Fruit fly (Drosophila melanogaster) whole organism, embryonic: Measurements from ENCODE around the gene spn-B.

Source experiments
- Antp ChIP-seq: fragments of 200-800 bp; sonication (Bioruptor generic); optimal IDR thresholded peaks from 3 replicates; lab custom pipeline; 2016; ENCODE audit warnings: missing biosample characterization, missing genetic modification characterization
- Atf3 ChIP-seq: fragments of 200-800 bp; sonication (Bioruptor generic); optimal IDR thresholded peaks from 3 replicates; lab custom pipeline; 2016; ENCODE audit warnings: missing biosample characterization, missing genetic modification characterization
- Bgb ChIP-seq: fragments of 200-800 bp; sonication (Bioruptor generic); IDR thresholded peaks from 2 replicates; pipeline ENCODE4 v1.3.6; 2022; ENCODE audit warnings: missing biosample characterization, missing genetic modification characterization; ENCODE audit not compliant: partially characterized antibody
- CG12942 ChIP-seq: fragments of 200-800 bp; sonication (Bioruptor generic); optimal IDR thresholded peaks from 3 replicates; lab custom pipeline; 2016; ENCODE audit warnings: missing biosample characterization, missing genetic modification characterization
- CG13296 ChIP-seq: fragments of 200-800 bp; sonication (Bioruptor generic); optimal IDR thresholded peaks from 3 replicates; lab custom pipeline; 2018; ENCODE audit warnings: missing biosample characterization, mild to moderate bottlenecking, missing genetic modification characterization
- CG14014 ChIP-seq: fragments of 200-800 bp; sonication (Bioruptor generic); IDR thresholded peaks from 2 replicates; pipeline ENCODE4 v1.3.6; 2022; ENCODE audit warnings: missing biosample characterization, missing genetic modification characterization
- CG15601 ChIP-seq: fragments of 200-800 bp; sonication (Bioruptor generic); optimal IDR thresholded peaks from 3 replicates; lab custom pipeline; 2019; ENCODE audit warnings: missing biosample characterization, mild to moderate bottlenecking, missing genetic modification characterization, moderate library complexity
- CG17912 ChIP-seq: fragments of 200-800 bp; sonication (Bioruptor generic); optimal IDR thresholded peaks from 2 replicates; lab custom pipeline; 2018; ENCODE audit warnings: missing biosample characterization, mild to moderate bottlenecking, missing genetic modification characterization
- CG18764 ChIP-seq: fragments of 200-800 bp; sonication (Bioruptor generic); optimal IDR thresholded peaks from 3 replicates; lab custom pipeline; 2016; ENCODE audit warnings: missing biosample characterization, missing genetic modification characterization
- CG2116 ChIP-seq: fragments of 200-800 bp; sonication (Bioruptor generic); optimal IDR thresholded peaks from 3 replicates; lab custom pipeline; 2018; ENCODE audit warnings: missing biosample characterization, mild to moderate bottlenecking, missing genetic modification characterization
- CG3407 ChIP-seq: fragments of 200-800 bp; sonication (Bioruptor generic); optimal IDR thresholded peaks from 2 replicates; lab custom pipeline; 2018; ENCODE audit warnings: missing biosample characterization, mild to moderate bottlenecking, missing genetic modification characterization
- CG42726 ChIP-seq: fragments of 200-800 bp; sonication (Bioruptor generic); IDR thresholded peaks from 2 replicates; pipeline ENCODE4 v1.3.6; 2022; ENCODE audit warnings: missing biosample characterization, missing genetic modification characterization; ENCODE audit not compliant: partially characterized antibody
- CG6272 ChIP-seq: fragments of 200-800 bp; sonication (Bioruptor generic); IDR thresholded peaks from 2 replicates; pipeline ENCODE4 v1.3.6; 2022; ENCODE audit warnings: missing biosample characterization, missing genetic modification characterization
- CG7556 ChIP-seq: fragments of 200-800 bp; sonication (Bioruptor generic); optimal IDR thresholded peaks from 2 replicates; lab custom pipeline; 2017; ENCODE audit warnings: missing biosample characterization, mild to moderate bottlenecking, missing genetic modification characterization
- CG7928 ChIP-seq: fragments of 200-800 bp; sonication (Bioruptor generic); optimal IDR thresholded peaks from 2 replicates; lab custom pipeline; 2017; ENCODE audit warnings: missing biosample characterization, mild to moderate bottlenecking, missing genetic modification characterization
- CG7987 ChIP-seq: fragments of 200-800 bp; sonication (Bioruptor generic); optimal IDR thresholded peaks from 2 replicates; lab custom pipeline; 2018; ENCODE audit warnings: missing biosample characterization, mild to moderate bottlenecking, missing genetic modification characterization, moderate library complexity
- CG8089 ChIP-seq: fragments of 200-800 bp; sonication (Bioruptor generic); optimal IDR thresholded peaks from 3 replicates; lab custom pipeline; 2016; ENCODE audit warnings: missing biosample characterization, missing genetic modification characterization
- CG9932 ChIP-seq: fragments of 200-800 bp; sonication (Bioruptor generic); IDR thresholded peaks from 2 replicates; pipeline ENCODE4 v1.3.6; 2022; ENCODE audit warnings: missing biosample characterization, missing genetic modification characterization
- D19B ChIP-seq: fragments of 200-800 bp; sonication (Bioruptor generic); optimal IDR thresholded peaks from 2 replicates; lab custom pipeline; 2017; ENCODE audit warnings: missing biosample characterization, mild to moderate bottlenecking, missing genetic modification characterization
- Dfd ChIP-seq, 2 experiments: fragments of >200 bp; optimal IDR thresholded peaks; 2 replicates each; lab custom pipeline; 2017; ENCODE audit warnings: missing biosample characterization in 2 of 2, missing genetic modification characterization in 2 of 2
- Hsf ChIP-seq: fragments of 200-800 bp; sonication (Bioruptor generic); optimal IDR thresholded peaks from 3 replicates; lab custom pipeline; 2016; ENCODE audit warnings: missing biosample characterization, missing genetic modification characterization
- Lhr ChIP-seq: fragments of 200-800 bp; sonication (Bioruptor generic); optimal IDR thresholded peaks from 3 replicates; lab custom pipeline; 2017; ENCODE audit warnings: mild to moderate bottlenecking, missing biosample characterization, missing genetic modification reagents, missing genetic modification characterization
- MTF-1 ChIP-seq: fragments of 200-800 bp; sonication (Bioruptor generic); optimal IDR thresholded peaks from 2 replicates; lab custom pipeline; 2018; ENCODE audit warnings: missing biosample characterization, mild to moderate bottlenecking, missing genetic modification characterization, borderline replicate concordance
- Mes4 ChIP-seq: fragments of 200-800 bp; sonication (Bioruptor generic); optimal IDR thresholded peaks from 2 replicates; lab custom pipeline; 2016; ENCODE audit warnings: missing biosample characterization, missing genetic modification characterization
- NFAT ChIP-seq: fragments of 200-800 bp; sonication (Bioruptor generic); IDR thresholded peaks from 2 replicates; pipeline ENCODE4 v1.3.6; 2022; ENCODE audit warnings: missing biosample characterization, missing genetic modification characterization
- Optix ChIP-seq: fragments of 200-800 bp; sonication (Bioruptor generic); IDR thresholded peaks from 3 replicates; pipeline ENCODE4 v1.3.6; 2022; ENCODE audit warnings: missing biosample characterization, missing genetic modification characterization
- Ravus ChIP-seq: fragments of 200-800 bp; sonication (Bioruptor generic); IDR thresholded peaks from 2 replicates; pipeline ENCODE4 v1.3.6; 2022; ENCODE audit warnings: missing biosample characterization, missing genetic modification characterization
- Sry-δ ChIP-seq: fragments of 200-800 bp; sonication (Bioruptor generic); optimal IDR thresholded peaks from 2 replicates; lab custom pipeline; 2016; ENCODE audit warnings: missing biosample characterization, missing genetic modification characterization
- Tbp ChIP-seq: fragments of >200 bp; optimal IDR thresholded peaks from 2 replicates; lab custom pipeline; 2018; ENCODE audit warnings: missing biosample characterization, missing genetic modification characterization
- ato ChIP-seq: fragments of 200-800 bp; sonication (Bioruptor generic); IDR thresholded peaks from 2 replicates; pipeline ENCODE4 v1.3.6; 2022; ENCODE audit warnings: missing biosample characterization, missing genetic modification characterization; ENCODE audit not compliant: partially characterized antibody
- az2 ChIP-seq: fragments of 200-800 bp; sonication (Bioruptor generic); optimal IDR thresholded peaks from 3 replicates; lab custom pipeline; 2016; ENCODE audit warnings: missing biosample characterization, missing genetic modification characterization
- caup ChIP-seq: fragments of 200-800 bp; sonication (Bioruptor generic); optimal IDR thresholded peaks from 3 replicates; lab custom pipeline; 2017; ENCODE audit warnings: missing biosample characterization, mild to moderate bottlenecking, missing genetic modification characterization, moderate library complexity; ENCODE audit not compliant: severe bottlenecking
- cg ChIP-seq: fragments of 200-800 bp; sonication (Bioruptor generic); optimal IDR thresholded peaks from 3 replicates; lab custom pipeline; 2019; ENCODE audit warnings: missing biosample characterization, mild to moderate bottlenecking, missing genetic modification characterization, moderate library complexity
- ci ChIP-seq: fragments of 200-800 bp; sonication (Bioruptor generic); IDR thresholded peaks from 3 replicates; pipeline ENCODE4 v1.3.6; 2022; ENCODE audit warnings: missing biosample characterization, missing genetic modification characterization
- dpn ChIP-seq, 2 experiments: fragments of 200-800 bp; sonication (Bioruptor generic); optimal IDR thresholded peaks; 3 replicates each; lab custom pipeline; 2016; ENCODE audit warnings: missing biosample characterization in 2 of 2, missing genetic modification characterization in 2 of 2
- eve ChIP-seq, 2 experiments: fragments of >200 bp; optimal IDR thresholded peaks; 2 replicates each; lab custom pipeline; 2017; ENCODE audit warnings: missing biosample characterization in 2 of 2, missing genetic modification characterization in 2 of 2
- gcm2 ChIP-seq: fragments of 200-800 bp; sonication (Bioruptor generic); optimal IDR thresholded peaks from 2 replicates; lab custom pipeline; 2016; ENCODE audit warnings: missing biosample characterization, missing genetic modification characterization
- inv ChIP-seq: fragments of 200-800 bp; sonication (Bioruptor generic); IDR thresholded peaks from 2 replicates; pipeline ENCODE4 v1.3.6; 2022; ENCODE audit warnings: missing biosample characterization, missing genetic modification characterization; ENCODE audit not compliant: partially characterized antibody
- jigr1 ChIP-seq: fragments of 200-800 bp; sonication (Bioruptor generic); IDR thresholded peaks from 3 replicates; pipeline ENCODE4 v1.3.6; 2022; ENCODE audit warnings: missing biosample characterization, missing genetic modification characterization
- lab ChIP-seq: fragments of 200-800 bp; sonication (Bioruptor generic); optimal IDR thresholded peaks from 3 replicates; lab custom pipeline; 2017; ENCODE audit warnings: missing biosample characterization, missing genetic modification characterization, mild to moderate bottlenecking, moderate library complexity, missing genetic modification reagents
- org-1 ChIP-seq: fragments of 200-800 bp; sonication (Bioruptor generic); optimal IDR thresholded peaks from 2 replicates; lab custom pipeline; 2017; ENCODE audit warnings: missing biosample characterization, missing genetic modification characterization
- pfk ChIP-seq: fragments of 200-800 bp; sonication (Bioruptor generic); optimal IDR thresholded peaks from 2 replicates; lab custom pipeline; 2018; ENCODE audit warnings: missing biosample characterization, mild to moderate bottlenecking, missing genetic modification characterization, moderate library complexity
- psq ChIP-seq: fragments of 200-800 bp; sonication (Bioruptor generic); optimal IDR thresholded peaks from 2 replicates; lab custom pipeline; 2017; ENCODE audit warnings: missing biosample characterization, missing genetic modification characterization
- ro ChIP-seq: fragments of 200-800 bp; sonication (Bioruptor generic); IDR thresholded peaks from 2 replicates; pipeline ENCODE4 v1.3.6; 2022; ENCODE audit warnings: missing biosample characterization, missing genetic modification characterization
- slbo ChIP-seq: fragments of 200-800 bp; sonication (Bioruptor generic); IDR thresholded peaks from 2 replicates; pipeline ENCODE4 v1.3.6; 2022; ENCODE audit warnings: missing biosample characterization, missing genetic modification characterization
- sna ChIP-seq: fragments of 200-800 bp; sonication (Bioruptor generic); IDR thresholded peaks from 2 replicates; pipeline ENCODE4 v1.3.6; 2022; ENCODE audit warnings: missing biosample characterization, missing genetic modification characterization; ENCODE audit not compliant: partially characterized antibody
- ssp ChIP-seq: fragments of 200-800 bp; sonication (Bioruptor generic); IDR thresholded peaks from 2 replicates; pipeline ENCODE4 v1.3.6; 2022; ENCODE audit warnings: missing biosample characterization, missing genetic modification characterization
- tna ChIP-seq: fragments of 200-800 bp; sonication (Bioruptor generic); IDR thresholded peaks from 2 replicates; pipeline ENCODE4 v1.3.6; 2022; ENCODE audit warnings: missing biosample characterization, missing genetic modification characterization; ENCODE audit not compliant: partially characterized antibody
- zen2 ChIP-seq: fragments of 200-800 bp; sonication (Bioruptor generic); IDR thresholded peaks from 3 replicates; pipeline ENCODE4 v1.3.6; 2022; ENCODE audit warnings: missing biosample characterization, missing genetic modification characterization; ENCODE audit not compliant: partially characterized antibody

spn-B gene

DNA sequence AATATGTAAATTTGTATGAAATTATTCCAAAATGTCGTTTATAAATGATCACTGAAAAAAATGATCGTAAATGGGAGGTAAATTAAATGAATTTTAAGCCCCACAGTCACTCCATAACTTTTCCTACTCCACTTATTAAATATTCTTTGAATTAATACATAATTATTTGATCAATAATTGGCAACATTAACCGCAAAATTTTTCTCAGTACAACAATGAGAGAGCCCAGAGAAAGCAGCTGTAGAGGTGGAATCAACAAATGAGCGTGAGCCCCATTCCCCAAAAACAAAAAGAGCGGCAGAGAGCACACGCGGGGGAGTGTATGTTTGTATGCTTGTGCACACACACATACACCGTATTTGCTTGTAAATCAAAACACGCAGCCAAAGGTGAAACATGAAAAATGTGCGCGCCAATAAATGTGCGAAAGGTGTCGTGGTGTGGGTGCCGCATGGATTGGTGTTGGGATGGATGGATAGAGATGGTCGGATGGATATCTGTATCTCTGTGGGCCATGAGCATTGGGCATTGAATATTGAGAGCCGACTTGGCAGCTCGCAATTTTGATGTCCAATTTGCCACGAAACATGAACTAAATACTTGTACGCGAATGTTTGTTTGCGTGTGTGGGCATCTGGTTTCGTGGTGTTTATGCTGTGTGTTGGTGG is 44.0 kb upstream of the spn-B start:
- peak; percentile 94 for TF ChIP-seq Lhr
- no peak for TF ChIP-seq ssp (GFP tag; lab: Robert Waterston, UW)
- TF ChIP-seq jigr1, result no peak
- TF ChIP-seq Sry-δ (GFP tag; lab: Kevin White, UChicago), result peak; percentile 28
- peak; percentile 96 to 98 for TF ChIP-seq dpn (GFP tag; optimal IDR thresholded peaks at IDR 0.05; lab: Kevin White, UChicago)
- TF ChIP-seq ato (GFP tag; lab: Robert Waterston, UW), result no peak
- TF ChIP-seq CG6272, result peak; percentile 97
- no peak for TF ChIP-seq CG42726 (GFP tag; lab: Robert Waterston, UW)
- TF ChIP-seq CG14014, result no peak
- peak; percentile 98 for TF ChIP-seq CG15601 (tag; lab: Kevin White, UChicago)
- peak; percentile 92 for TF ChIP-seq Atf3 (GFP tag; lab: Kevin White, UChicago)
- peak; percentile 94 for TF ChIP-seq MTF-1 (GFP tag; lab: Kevin White, UChicago)
- peak; percentile 99 for TF ChIP-seq az2 (GFP tag; lab: Kevin White, UChicago)
- peak; percentile 99 for TF ChIP-seq CG7556 (GFP tag; lab: Kevin White, UChicago)
- peak; percentile 97 for TF ChIP-seq CG3407 (GFP tag; lab: Kevin White, UChicago)
- TF ChIP-seq CG9932 (GFP tag; lab: Robert Waterston, UW), result no peak
- TF ChIP-seq D19B (GFP tag; lab: Kevin White, UChicago), result peak; percentile 95
- TF ChIP-seq pfk (GFP tag; lab: Kevin White, UChicago), result no peak
- no peak for TF ChIP-seq NFAT (GFP tag; lab: Robert Waterston, UW)
- TF ChIP-seq psq, result peak; percentile 94
- TF ChIP-seq CG8089, result peak; percentile 89
- peak; percentile 98 for TF ChIP-seq CG12942 (GFP tag; lab: Kevin White, UChicago)
- TF ChIP-seq zen2 (GFP tag; lab: Robert Waterston, UW), result no peak
- peak; percentile 89 for TF ChIP-seq cg (GFP tag; lab: Kevin White, UChicago)
- peak; percentile 83 for TF ChIP-seq CG7928 (GFP tag; lab: Kevin White, UChicago)
- TF ChIP-seq ro (GFP tag; lab: Robert Waterston, UW), result no peak
- TF ChIP-seq slbo (GFP tag; lab: Robert Waterston, UW), result no peak
- TF ChIP-seq Antp, result peak; percentile 76
- TF ChIP-seq lab (GFP tag; lab: Kevin White, UChicago), result peak; percentile 99
- no peak for TF ChIP-seq Ravus (GFP tag; lab: Robert Waterston, UW)
- TF ChIP-seq ci (GFP tag; lab: Robert Waterston, UW), result no peak
- TF ChIP-seq gcm2 (GFP tag; lab: Kevin White, UChicago), result peak; percentile 95
- TF ChIP-seq Tbp (GFP tag; lab: Kevin White, UChicago), result no peak
- peak; percentile 96 for TF ChIP-seq CG7987 (GFP tag; lab: Kevin White, UChicago)
- no peak for TF ChIP-seq inv (GFP tag; lab: Robert Waterston, UW)
- TF ChIP-seq CG18764 (GFP tag; lab: Kevin White, UChicago), result peak; percentile 97
- peak; percentile 85 for TF ChIP-seq Mes4 (GFP tag; lab: Kevin White, UChicago)
- no peak for TF ChIP-seq tna (GFP tag; lab: Robert Waterston, UW)
- TF ChIP-seq Hsf (GFP tag; lab: Kevin White, UChicago), result peak; percentile 99
- peak; percentile 88 for TF ChIP-seq CG2116
- TF ChIP-seq org-1 (GFP tag; lab: Kevin White, UChicago), result peak; percentile 97
- TF ChIP-seq Bgb (GFP tag; lab: Robert Waterston, UW), result no peak
- TF ChIP-seq CG13296 (GFP tag; lab: Kevin White, UChicago), result peak; percentile 97
- peak in 1 of 2 experiments; percentile 99 for TF ChIP-seq eve (GFP tag; optimal IDR thresholded peaks at IDR 0.05; lab: Kevin White, UChicago)
- TF ChIP-seq sna, result no peak
- TF ChIP-seq CG17912 (GFP tag; lab: Kevin White, UChicago), result peak; percentile 93
- TF ChIP-seq caup (GFP tag; lab: Kevin White, UChicago), result peak; percentile 99
- peak in 1 of 2 experiments; percentile 89 for TF ChIP-seq Dfd (GFP tag; optimal IDR thresholded peaks at IDR 0.05; lab: Kevin White, UChicago)
- no peak for TF ChIP-seq Optix (GFP tag; lab: Robert Waterston, UW)
